Fruit fly (Drosophila melanogaster) whole organism: Measurements from ENCODE around the gene sunn.

ENCODE experiments used
- CG8478 ChIP-seq: fragments of >200 bp; optimal IDR thresholded peaks from 2 replicates; lab custom pipeline; 2018; ENCODE audit warnings: inconsistent platforms
- pan ChIP-seq: fragments of >200 bp; optimal IDR thresholded peaks from 2 replicates; lab custom pipeline; 2017
- psq ChIP-seq: fragments of >200 bp; optimal IDR thresholded peaks from 2 replicates; lab custom pipeline; 2017
- usp ChIP-seq: fragments of >200 bp; optimal IDR thresholded peaks from 2 replicates; lab custom pipeline; 2017; ENCODE audit warnings: missing biosample characterization, missing genetic modification characterization, mixed read lengths

DNA sequence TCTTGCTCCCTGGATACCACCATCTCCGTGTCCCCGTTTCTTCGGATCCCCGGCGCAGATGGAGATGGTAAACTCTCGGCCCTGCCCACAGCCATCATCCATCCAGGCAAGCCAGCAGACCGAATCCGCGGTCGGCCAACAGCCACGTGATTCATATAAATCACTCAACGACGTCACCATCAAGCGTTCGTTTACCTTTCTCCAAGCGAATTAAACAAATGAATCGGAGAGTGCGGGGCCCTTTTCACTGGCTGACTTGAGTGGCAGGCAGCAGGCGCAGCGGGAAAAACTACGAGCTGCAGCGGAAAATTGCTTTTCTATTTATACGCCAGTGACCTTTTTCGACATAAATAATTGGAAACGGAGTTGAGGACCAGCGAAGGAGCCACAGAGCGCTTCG, 24.6 kb upstream of the sunn start:
- no peak for TF ChIP-seq CG8478 (lab: Kevin White, UChicago)
- no peak for TF ChIP-seq pan (lab: Kevin White, UChicago)
- TF ChIP-seq psq (lab: Kevin White, UChicago) = no peak
- TF ChIP-seq usp (GFP tag; lab: Kevin White, UChicago) = no peak
